Worm (Caenorhabditis elegans): ENCODE measurements around the gene ZC196.5.

The ZC196.5 gene

ce11 chrV:8773826-8774382, 44.7 kb downstream of the ZC196.5 start, which contains the start of gene B0507.2 (continued):
- TF ChIP-seq ceh-8 (GFP tag; optimal IDR thresholded peaks at IDR 0.05) (no peak), snu-23 (GFP tag; optimal IDR thresholded peaks at IDR 0.05) (peak; percentile 1), nhr-20 (tag; optimal IDR thresholded peaks at IDR 0.05) (no peak), Y116A8C.19 (tag; optimal IDR thresholded peaks at IDR 0.05; ENCODE audit: borderline replicate concordance) (no peak), egl-27 (tag; optimal IDR thresholded peaks at IDR 0.05) (no peak), fkh-10 (GFP tag; optimal IDR thresholded peaks at IDR 0.05) (no peak), blmp-1 (tag; optimal IDR thresholded peaks at IDR 0.05) (no peak), nhr-71 (tag; optimal IDR thresholded peaks at IDR 0.05) (peak; percentile 1), ztf-11 (tag; optimal IDR thresholded peaks at IDR 0.05) (no peak), ets-5 (GFP tag; IDR thresholded peaks at IDR 0.05) (no peak), dpl-1 (GFP tag; optimal IDR thresholded peaks at IDR 0.05) (peak in 1 of 3 experiments; percentile 38), F16B12.6 (tag; optimal IDR thresholded peaks at IDR 0.05) (no peak), lin-35 (GFP tag; optimal IDR thresholded peaks at IDR 0.05) (peak; percentile 16 to 24), ceh-63 (GFP tag; optimal IDR thresholded peaks at IDR 0.05) (no peak), lin-13 (GFP tag; optimal IDR thresholded peaks at IDR 0.05) (no peak), sptf-1 (tag; optimal IDR thresholded peaks at IDR 0.05) (no peak), efl-3 (GFP tag; optimal IDR thresholded peaks at IDR 0.05) (no peak), swsn-7 (tag; optimal IDR thresholded peaks at IDR 0.05) (no peak), ces-1 (GFP tag; optimal IDR thresholded peaks at IDR 0.05) (no peak), jun-1 (tag; optimal IDR thresholded peaks at IDR 0.05) (no peak), lin-15B (tag; optimal IDR thresholded peaks at IDR 0.05) (no peak), tbx-2 (tag; optimal IDR thresholded peaks at IDR 0.05) (no peak), zip-4 (GFP tag; optimal IDR thresholded peaks at IDR 0.05) (no peak)

ce11 chrV:8776270-8776669, 47.1 kb downstream of the ZC196.5 start, which contains the start of gene B0507.1:
B0507.1 (plus strand) TSS chrV:8776570.
- no peak for TF ChIP-seq ama-1 (optimal IDR thresholded peaks at IDR 0.05)

ce11 chrV:8781164-8781563, 52.0 kb downstream of the ZC196.5 start:
- no peak for TF ChIP-seq lin-13 (GFP tag; optimal IDR thresholded peaks at IDR 0.05)
- no peak for TF ChIP-seq lin-39 (tag; optimal IDR thresholded peaks at IDR 0.05)
- no peak for TF ChIP-seq ceh-90 (tag; optimal IDR thresholded peaks at IDR 0.05)
- TF ChIP-seq fkh-10 (GFP tag; optimal IDR thresholded peaks at IDR 0.05), result no peak
- TF ChIP-seq pqm-1 (tag; optimal IDR thresholded peaks at IDR 0.05), result peak; percentile 63
- TF ChIP-seq aha-1 (tag; optimal IDR thresholded peaks at IDR 0.05), result no peak
- no peak for TF ChIP-seq ceh-88 (GFP tag; IDR thresholded peaks at IDR 0.05)
- TF ChIP-seq nhr-71 (tag; optimal IDR thresholded peaks at IDR 0.05), result no peak
- no peak for TF ChIP-seq fkh-4 (tag; optimal IDR thresholded peaks at IDR 0.05; ENCODE audit: borderline replicate concordance)
- TF ChIP-seq pax-3 (tag; optimal IDR thresholded peaks at IDR 0.05), result no peak
- no peak for TF ChIP-seq unc-30 (tag; optimal IDR thresholded peaks at IDR 0.05)
- no peak for TF ChIP-seq unc-130 (tag; optimal IDR thresholded peaks at IDR 0.05)
- no peak for TF ChIP-seq fkh-8 (tag; optimal IDR thresholded peaks at IDR 0.05)
- no peak for TF ChIP-seq lin-35 (GFP tag; optimal IDR thresholded peaks at IDR 0.05)
- peak; percentile 17 for TF ChIP-seq elt-2 (tag; optimal IDR thresholded peaks at IDR 0.05)
- TF ChIP-seq vab-15 (tag; optimal IDR thresholded peaks at IDR 0.05), result no peak
- TF ChIP-seq ztf-4 (tag; optimal IDR thresholded peaks at IDR 0.05), result no peak
- TF ChIP-seq egl-13 (tag; optimal IDR thresholded peaks at IDR 0.05), result no peak
- no peak for TF ChIP-seq swsn-7 (tag; optimal IDR thresholded peaks at IDR 0.05)
- TF ChIP-seq C34B4.2 (tag; optimal IDR thresholded peaks at IDR 0.05), result no peak
- TF ChIP-seq dpl-1 (GFP tag; optimal IDR thresholded peaks at IDR 0.05), result no peak
- TF ChIP-seq efl-1 (optimal IDR thresholded peaks at IDR 0.05), result no peak
- TF ChIP-seq efl-1 (GFP tag; optimal IDR thresholded peaks at IDR 0.05 in 1 of 2), result peak in 1 of 2 experiments; percentile 34
- TF ChIP-seq sptf-1 (tag; optimal IDR thresholded peaks at IDR 0.05), result no peak
- TF ChIP-seq ceh-63 (GFP tag; optimal IDR thresholded peaks at IDR 0.05), result no peak
- no peak for TF ChIP-seq nhr-76 (tag; optimal IDR thresholded peaks at IDR 0.05)
- TF ChIP-seq lsy-2 (tag; optimal IDR thresholded peaks at IDR 0.05), result no peak
- peak; percentile 2 for TF ChIP-seq lin-14 (GFP tag; optimal IDR thresholded peaks at IDR 0.05)

Measured in whole organism, L1 larva.